Fruit fly (Drosophila melanogaster): ENCODE results near the gene CG13895.

Gene CG13895

dm6 chr3L:746345-746932, 38.4 kb upstream of the CG13895 start (continued):
- TF ChIP-seq CG14014 (GFP tag; IDR thresholded peaks at IDR 0.05) = no peak
- TF ChIP-seq Mad (GFP tag; optimal IDR thresholded peaks at IDR 0.05) = no peak
- no peak for TF ChIP-seq CG6813 (GFP tag; optimal IDR thresholded peaks at IDR 0.05)
- no peak for TF ChIP-seq CG12236 (GFP tag; optimal IDR thresholded peaks at IDR 0.05)
- no peak for TF ChIP-seq CoRest (tag; optimal IDR thresholded peaks at IDR 0.05)
- no peak for TF ChIP-seq CG2889 (GFP tag; IDR thresholded peaks at IDR 0.05)
- TF ChIP-seq ab (GFP tag; optimal IDR thresholded peaks at IDR 0.05) = no peak

DNA sequence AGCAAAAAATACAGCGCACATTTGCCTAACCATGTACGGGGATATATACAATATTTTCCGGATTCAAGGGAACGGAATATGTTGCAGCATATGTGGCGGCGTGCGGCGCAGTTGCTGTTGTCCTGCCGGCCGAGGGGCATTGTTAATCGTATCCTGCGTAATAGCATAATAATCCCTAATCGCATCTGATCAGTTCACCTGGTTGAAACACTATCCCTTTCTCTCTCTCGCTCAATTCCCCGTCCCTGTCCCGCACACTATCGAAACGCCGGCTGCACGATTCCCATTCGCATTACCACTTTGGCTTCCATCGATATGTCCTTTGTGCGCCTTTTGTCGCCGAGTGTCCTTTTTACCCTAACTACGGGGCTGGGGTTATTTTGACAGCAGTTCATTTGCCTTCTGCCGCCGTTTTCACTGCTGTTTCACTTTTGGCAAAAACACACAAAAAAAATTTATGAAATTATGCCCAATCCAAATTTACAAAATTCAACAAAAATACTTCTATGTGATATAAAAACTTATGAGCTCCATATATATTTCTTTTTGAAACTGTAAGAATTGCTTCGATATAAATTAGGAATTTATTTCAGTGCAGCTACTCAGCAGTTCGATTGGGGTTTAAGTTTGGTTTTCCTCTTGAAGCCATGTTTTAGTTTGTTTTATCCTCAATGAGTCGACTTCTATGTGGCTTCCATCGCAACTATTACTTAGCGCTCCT, 37.4 kb upstream of the CG13895 start:
- no peak for TF ChIP-seq CG8359 (GFP tag; optimal IDR thresholded peaks at IDR 0.05; ENCODE audit: borderline replicate concordance)
- no peak for TF ChIP-seq kay (GFP tag; optimal IDR thresholded peaks at IDR 0.05)
- TF ChIP-seq Six4 (GFP tag; optimal IDR thresholded peaks at IDR 0.05) = peak; percentile 46
- peak; percentile 33 for TF ChIP-seq CG1602 (GFP tag; optimal IDR thresholded peaks at IDR 0.05)
- no peak for TF ChIP-seq Oaz (GFP tag; IDR thresholded peaks at IDR 0.05)
- peak; percentile 47 for TF ChIP-seq unpg (GFP tag; optimal IDR thresholded peaks at IDR 0.05)
- peak; percentile 4 to 16 for TF ChIP-seq Hr51 (GFP tag; optimal IDR thresholded peaks at IDR 0.05)
- peak; percentile 32 for TF ChIP-seq CG18476 (GFP tag; optimal IDR thresholded peaks at IDR 0.05)
- TF ChIP-seq tin (GFP tag; optimal IDR thresholded peaks at IDR 0.05) = peak; percentile 59
- TF ChIP-seq sob (GFP tag; IDR thresholded peaks at IDR 0.05) = no peak
- TF ChIP-seq CG17359 (tag; optimal IDR thresholded peaks at IDR 0.05) = peak; percentile 25
- peak; percentile 21; the same call in 1 of the 2 replicates for TF ChIP-seq lmd (GFP tag; IDR thresholded peaks at IDR 0.05)
- TF ChIP-seq CG10147 (GFP tag; optimal IDR thresholded peaks at IDR 0.05) = no peak
- no peak for TF ChIP-seq CG15269 (tag; optimal IDR thresholded peaks at IDR 0.05)
- peak; percentile 68 for TF ChIP-seq CG1832 (GFP tag; optimal IDR thresholded peaks at IDR 0.05)
- peak; percentile 20 to 62 for TF ChIP-seq chif (GFP tag; optimal IDR thresholded peaks at IDR 0.05)
- peak; percentile 86 for TF ChIP-seq twi (tag; optimal IDR thresholded peaks at IDR 0.05)
- peak; percentile 52 for TF ChIP-seq kni (GFP tag; optimal IDR thresholded peaks at IDR 0.05)
- TF ChIP-seq CG8924 (tag; optimal IDR thresholded peaks at IDR 0.05) = peak; percentile 50
- TF ChIP-seq bsh (GFP tag; optimal IDR thresholded peaks at IDR 0.05) = peak in 1 of 2 experiments; percentile 66
- TF ChIP-seq Hr39 (optimal IDR thresholded peaks at IDR 0.05) = no peak
- TF ChIP-seq fd102C (GFP tag; optimal IDR thresholded peaks at IDR 0.05) = no peak
- TF ChIP-seq CG10959 (GFP tag; IDR thresholded peaks at IDR 0.05) = peak; percentile 56
- peak; percentile 67 for TF ChIP-seq CG31441 (GFP tag; IDR thresholded peaks at IDR 0.05)
- no peak for TF ChIP-seq maf-S (GFP tag; optimal IDR thresholded peaks at IDR 0.05)
- TF ChIP-seq shn (GFP tag; optimal IDR thresholded peaks at IDR 0.05) = no peak
- TF ChIP-seq CG11085 (GFP tag; IDR thresholded peaks at IDR 0.05) = no peak
- no peak for TF ChIP-seq Nf-YA (GFP tag; IDR thresholded peaks at IDR 0.05)
- no peak for TF ChIP-seq CG5953 (GFP tag; IDR thresholded peaks at IDR 0.05)
- TF ChIP-seq grn (GFP tag; optimal IDR thresholded peaks at IDR 0.05) = peak; percentile 62
- TF ChIP-seq fd96Cb (tag; optimal IDR thresholded peaks at IDR 0.05) = peak; percentile 40
- peak; percentile 58 for TF ChIP-seq Hsf (GFP tag; optimal IDR thresholded peaks at IDR 0.05)
- peak; percentile 86 for TF ChIP-seq dmrt11E (tag; optimal IDR thresholded peaks at IDR 0.05)
- no peak for TF ChIP-seq CG14965 (GFP tag; optimal IDR thresholded peaks at IDR 0.05; ENCODE audit: borderline replicate concordance)
- TF ChIP-seq ap (GFP tag; IDR thresholded peaks at IDR 0.05) = no peak
- TF ChIP-seq gro (GFP tag; optimal IDR thresholded peaks at IDR 0.05) = no peak
- no peak for TF ChIP-seq CG34224 (GFP tag; IDR thresholded peaks at IDR 0.05; ENCODE audit: partially characterized antibody)
- TF ChIP-seq row (GFP tag; IDR thresholded peaks at IDR 0.05) = peak; percentile 49; the same call in 1 of the 3 replicates
- TF ChIP-seq H15 (GFP tag; IDR thresholded peaks at IDR 0.05) = 0 out of 3 replicates have a peak, but pooled peaks have one; percentile 47
- TF ChIP-seq CG15073 (GFP tag; optimal IDR thresholded peaks at IDR 0.05) = no peak
- TF ChIP-seq corto (GFP tag; optimal IDR thresholded peaks at IDR 0.05) = peak; percentile 1

All from whole organism, embryonic.